Worm (Caenorhabditis elegans): ENCODE data around the gene C46A5.1.

The C46A5.1 gene

ce11 chrIV:7757245-7757644, 6.5 kb upstream of the C46A5.1 start, which contains the start of gene C46A5.4:
TSS of gene C46A5.4 (minus strand) at chrIV:7757345.
- TF ChIP-seq snpc-4 (tag; optimal IDR thresholded peaks at IDR 0.05): no peak
- TF ChIP-seq daf-19 (GFP tag; conservative IDR thresholded peaks at IDR 0.05): no peak
- TF ChIP-seq spr-1 (tag; optimal IDR thresholded peaks at IDR 0.05): no peak
- TF ChIP-seq nhr-102 (tag; optimal IDR thresholded peaks at IDR 0.05): no peak
- no peak for TF ChIP-seq duxl-1 (tag; optimal IDR thresholded peaks at IDR 0.05; ENCODE audit: poor library complexity)
- TF ChIP-seq mes-2 (tag; optimal IDR thresholded peaks at IDR 0.05; ENCODE audit: poor library complexity, severe bottlenecking): no peak
- no peak for TF ChIP-seq Y105C5A.15 (GFP tag; IDR thresholded peaks at IDR 0.05)
- TF ChIP-seq zag-1 (tag; optimal IDR thresholded peaks at IDR 0.05): no peak
- no peak for TF ChIP-seq lir-3 (tag; optimal IDR thresholded peaks at IDR 0.05)
- TF ChIP-seq spr-3 (GFP tag; optimal IDR thresholded peaks at IDR 0.05): no peak
- TF ChIP-seq ceh-62 (tag; optimal IDR thresholded peaks at IDR 0.05): no peak
- no peak for TF ChIP-seq T20F7.1 (GFP tag; optimal IDR thresholded peaks at IDR 0.05)
- no peak for TF ChIP-seq dmd-9 (GFP tag; IDR thresholded peaks at IDR 0.05)
- no peak for TF ChIP-seq fkh-10 (GFP tag; optimal IDR thresholded peaks at IDR 0.05)
- no peak for TF ChIP-seq F10B5.3 (tag; optimal IDR thresholded peaks at IDR 0.05)
- TF ChIP-seq nhr-76 (tag; optimal IDR thresholded peaks at IDR 0.05): no peak
- TF ChIP-seq F37D6.2 (tag; optimal IDR thresholded peaks at IDR 0.05): no peak
- TF ChIP-seq madf-9 (GFP tag; conservative IDR thresholded peaks at IDR 0.05): no peak
- TF ChIP-seq rbr-2 (tag; optimal IDR thresholded peaks at IDR 0.05): no peak

- TF ChIP-seq dmd-6 (GFP tag; IDR thresholded peaks at IDR 0.05) (no peak), saeg-2 (GFP tag; IDR thresholded peaks at IDR 0.05) (no peak), ZK337.2 (GFP tag; IDR thresholded peaks at IDR 0.05) (no peak), madf-9 (GFP tag; conservative IDR thresholded peaks at IDR 0.05) (no peak), lin-29 (GFP tag; IDR thresholded peaks at IDR 0.05) (no peak), ztf-11 (tag; optimal IDR thresholded peaks at IDR 0.05) (no peak)
These were observed 4.2 kb upstream of the C46A5.1 start, which contains the start of gene dsb-3 for ce11 chrIV:7759527-7759926. TSS of gene dsb-3 (minus strand) at chrIV:7759627.

ce11 chrIV:7760117-7760516, 3.6 kb upstream of the C46A5.1 start, which contains the start of gene del-7:
TSS of gene del-7 (plus strand) at chrIV:7760417.
- TF ChIP-seq Y75B8A.6 (GFP tag; IDR thresholded peaks at IDR 0.05) (no peak), madf-9 (GFP tag; conservative IDR thresholded peaks at IDR 0.05) (no peak), Y105C5A.15 (GFP tag; IDR thresholded peaks at IDR 0.05) (no peak), nhr-237 (tag; optimal IDR thresholded peaks at IDR 0.05) (no peak), spr-3 (GFP tag; optimal IDR thresholded peaks at IDR 0.05) (no peak), daf-12 (tag; optimal IDR thresholded peaks at IDR 0.05) (no peak), ztf-11 (tag; optimal IDR thresholded peaks at IDR 0.05) (no peak), F37D6.2 (tag; optimal IDR thresholded peaks at IDR 0.05) (no peak), T20F7.1 (GFP tag; optimal IDR thresholded peaks at IDR 0.05) (no peak), nhr-111 (GFP tag; optimal IDR thresholded peaks at IDR 0.05) (no peak), mxl-2 (GFP tag; conservative IDR thresholded peaks at IDR 0.05) (no peak), dmd-8 (GFP tag; IDR thresholded peaks at IDR 0.05) (no peak), ceh-32 (tag; optimal IDR thresholded peaks at IDR 0.05; ENCODE audit: poor library complexity) (no peak), pqm-1 (tag; optimal IDR thresholded peaks at IDR 0.05) (no peak), unc-62 (GFP tag; optimal IDR thresholded peaks at IDR 0.05 in 1 of 2) (no peak), unc-62 (tag; optimal IDR thresholded peaks at IDR 0.05) (no peak)

ce11 chrIV:7764319-7764718, 588 bp downstream of the C46A5.1 start:
- TF ChIP-seq lin-38 (GFP tag; IDR thresholded peaks at IDR 0.05): 0 out of 2 replicates have a peak, but pooled peaks have one; percentile 5
- peak in 1 of 2 experiments; percentile 73 for TF ChIP-seq unc-62 (GFP tag; optimal IDR thresholded peaks at IDR 0.05 in 1 of 2)
- no peak for TF ChIP-seq unc-62 (tag; optimal IDR thresholded peaks at IDR 0.05)
- no peak for TF ChIP-seq nhr-76 (tag; optimal IDR thresholded peaks at IDR 0.05)
- TF ChIP-seq ceh-32 (tag; optimal IDR thresholded peaks at IDR 0.05; ENCODE audit: poor library complexity): no peak
- no peak for TF ChIP-seq dmd-8 (GFP tag; IDR thresholded peaks at IDR 0.05)
- no peak for TF ChIP-seq aly-2 (tag; optimal IDR thresholded peaks at IDR 0.05)
- TF ChIP-seq zip-11 (GFP tag; IDR thresholded peaks at IDR 0.05): no peak
- peak; percentile 67; the same call in 1 of the 2 replicates for TF ChIP-seq snpc-1.2 (GFP tag; IDR thresholded peaks at IDR 0.05)
- no peak for TF ChIP-seq ztf-7 (tag; optimal IDR thresholded peaks at IDR 0.05)
